Worm (Caenorhabditis elegans): ENCODE measurements around the gene D1054.1.

ce11 chrV:10756698-10757097 is 13.3 kb downstream of the D1054.1 start, which contains the start of gene irld-6:
- TF ChIP-seq him-1 (tag; optimal IDR thresholded peaks at IDR 0.05) (no peak), W03F9.2 (tag; optimal IDR thresholded peaks at IDR 0.05) (no peak)
